Worm (Caenorhabditis elegans) whole organism, L4 larva: ENCODE data around the gene C17F4.3.
"Not testable (repeated sequence)": the region's sequence is repeated elsewhere in the genome, so short reads cannot be mapped to it uniquely, and the experiment has no call there.

Source experiments
- D1046.2 ChIP-seq: fragments of 200-800 bp; sonication (Bioruptor generic); IDR thresholded peaks from 2 replicates; pipeline ENCODE4 v1.3.6; 2022; ENCODE audit warnings: missing genetic modification characterization, missing compliant biosample characterization
- T26A8.4 ChIP-seq: fragments of 200-800 bp; sonication (Bioruptor generic); IDR thresholded peaks from 2 replicates; pipeline ENCODE4 v1.3.6; 2022; ENCODE audit warnings: missing genetic modification characterization, missing compliant biosample characterization
- Y105C5A.15 ChIP-seq: fragments of 200-800 bp; sonication (Bioruptor generic); IDR thresholded peaks from 2 replicates; pipeline ENCODE4 v1.3.6; 2022; ENCODE audit warnings: missing genetic modification characterization, missing compliant biosample characterization
- aha-1 ChIP-seq: fragments of 150-350 bp; peaks from one replicate; lab custom pipeline; 2014; ENCODE audit warnings: missing biosample characterization, missing genetic modification characterization
- ama-1 ChIP-seq: fragments of 150-350 bp; optimal IDR thresholded peaks from 2 replicates; lab custom pipeline; 2014; ENCODE audit warnings: inconsistent platforms, mixed read lengths
- arid-1 ChIP-seq: fragments of 200-800 bp; sonication (Bioruptor generic); conservative IDR thresholded peaks from 2 replicates; pipeline ENCODE4 v1.3.6; 2022; ENCODE audit warnings: missing genetic modification reagents, missing genetic modification characterization, missing compliant biosample characterization
- attf-4 ChIP-seq: sonication (generic microtip); optimal IDR thresholded peaks from 3 replicates; lab custom pipeline; 2017; ENCODE audit warnings: missing biosample characterization, missing genetic modification characterization
- cey-2 ChIP-seq: sonication (generic microtip); optimal IDR thresholded peaks from 3 replicates; lab custom pipeline; 2017; ENCODE audit warnings: missing genetic modification characterization, mild to moderate bottlenecking, missing compliant biosample characterization, antibody characterized with exemption, borderline replicate concordance; ENCODE audit not compliant: insufficient read depth
- ctbp-1 ChIP-seq: fragments of 200-800 bp; sonication (Bioruptor generic); IDR thresholded peaks from 2 replicates; pipeline ENCODE4 v1.3.6; 2022; ENCODE audit warnings: missing genetic modification reagents, missing genetic modification characterization, missing compliant biosample characterization
- daf-16 ChIP-seq, 3 experiments: sonication (generic microtip); optimal IDR thresholded peaks; 2 replicates each; lab custom pipeline; 2016 to 2017; ENCODE audit warnings: missing genetic modification characterization in 3 of 3, missing genetic modification reagents in 3 of 3, mild to moderate bottlenecking in 2 of 3, missing compliant biosample characterization in 2 of 3, missing biosample characterization in 1 of 3, moderate library complexity in 1 of 3
- daf-19 ChIP-seq: fragments of 200-800 bp; sonication (Bioruptor generic); conservative IDR thresholded peaks from 2 replicates; pipeline ENCODE4 v1.3.6; 2022; ENCODE audit warnings: missing genetic modification characterization, missing compliant biosample characterization
- dmd-8 ChIP-seq: fragments of 200-800 bp; sonication (Bioruptor generic); IDR thresholded peaks from 2 replicates; pipeline ENCODE4 v1.3.6; 2022; ENCODE audit warnings: missing genetic modification characterization, missing compliant biosample characterization
- hif-1 ChIP-seq, 2 experiments: sonication (generic microtip); optimal IDR thresholded peaks; 2 replicates each; lab custom pipeline; 2016 to 2017; ENCODE audit warnings: missing compliant biosample characterization in 2 of 2, missing genetic modification characterization in 2 of 2, missing genetic modification reagents in 2 of 2, missing genotype in 2 of 2, mild to moderate bottlenecking in 1 of 2
- hlh-11 ChIP-seq: fragments of 200-800 bp; sonication (Bioruptor generic); optimal IDR thresholded peaks from 2 replicates; lab custom pipeline; 2018; ENCODE audit warnings: mild to moderate bottlenecking, missing genetic modification characterization, missing compliant biosample characterization
- lir-3 ChIP-seq: sonication (generic microtip); optimal IDR thresholded peaks from 2 replicates; lab custom pipeline; 2016; ENCODE audit warnings: mild to moderate bottlenecking, missing genetic modification characterization, missing compliant biosample characterization
- mdl-1 ChIP-seq, 2 experiments: fragments of 150-350 bp in 1 of 2; sonication (generic microtip) in 1 of 2; optimal IDR thresholded peaks; 2 replicates each; lab custom pipeline; 2014 to 2017; ENCODE audit warnings: missing biosample characterization in 2 of 2, missing genetic modification characterization in 2 of 2
- nhr-10 ChIP-seq: fragments of 150-350 bp; optimal IDR thresholded peaks from 2 replicates; lab custom pipeline; 2014; ENCODE audit warnings: missing biosample characterization, missing genetic modification characterization
- nhr-111 ChIP-seq: fragments of 200-800 bp; sonication (Bioruptor generic); optimal IDR thresholded peaks from 2 replicates; lab custom pipeline; 2018; ENCODE audit warnings: mild to moderate bottlenecking, missing genetic modification characterization, missing compliant biosample characterization
- nhr-25 ChIP-seq: sonication (generic microtip); optimal IDR thresholded peaks from 2 replicates; lab custom pipeline; 2017; ENCODE audit warnings: missing genetic modification characterization, mild to moderate bottlenecking, missing compliant biosample characterization, antibody characterized with exemption, moderate library complexity, borderline replicate concordance; ENCODE audit not compliant: insufficient read depth
- nhr-28 ChIP-seq: fragments of 150-350 bp; optimal IDR thresholded peaks from 2 replicates; lab custom pipeline; 2014; ENCODE audit warnings: missing biosample characterization, missing genetic modification characterization
- nhr-41 ChIP-seq: fragments of 200-800 bp; sonication (Bioruptor generic); IDR thresholded peaks from 2 replicates; pipeline ENCODE4 v1.3.6; 2022; ENCODE audit warnings: missing genetic modification reagents, missing genetic modification characterization, missing compliant biosample characterization
- nhr-42 ChIP-seq: fragments of 200-800 bp; sonication (Bioruptor generic); IDR thresholded peaks from 2 replicates; pipeline ENCODE4 v1.3.6; 2022; ENCODE audit warnings: missing genetic modification characterization, missing compliant biosample characterization
- pqm-1 ChIP-seq: sonication (generic microtip); optimal IDR thresholded peaks from 2 replicates; lab custom pipeline; 2017; ENCODE audit warnings: missing biosample characterization, missing genetic modification characterization
- rbr-2 ChIP-seq: sonication (generic microtip); optimal IDR thresholded peaks from 2 replicates; lab custom pipeline; 2016; ENCODE audit warnings: missing genotype, missing genetic modification characterization, missing compliant biosample characterization
- spr-1 ChIP-seq: sonication (generic microtip); optimal IDR thresholded peaks from 2 replicates; lab custom pipeline; 2016; ENCODE audit warnings: mild to moderate bottlenecking, missing genetic modification characterization, missing compliant biosample characterization
- spr-3 ChIP-seq: fragments of 200-800 bp; sonication (Bioruptor generic); optimal IDR thresholded peaks from 2 replicates; lab custom pipeline; 2018; ENCODE audit warnings: mild to moderate bottlenecking, missing genetic modification characterization, missing compliant biosample characterization
- unc-39 ChIP-seq: sonication (generic microtip); optimal IDR thresholded peaks from 2 replicates; lab custom pipeline; 2017; ENCODE audit warnings: missing biosample characterization, missing genetic modification characterization
- unc-62 ChIP-seq, 3 experiments: fragments of 150-350 bp in 1 of 3; sonication (generic microtip); optimal IDR thresholded peaks in 2 of 3; peaks in 1 of 3; 1 replicate in 1 of 3; 2 replicates in 2 of 3; lab custom pipeline; 2014 to 2017; ENCODE audit warnings: missing biosample characterization in 3 of 3, missing genetic modification characterization in 3 of 3, missing genetic modification reagents in 3 of 3, missing genotype in 1 of 3
- zag-1 ChIP-seq: fragments of 150-350 bp; optimal IDR thresholded peaks from 2 replicates; lab custom pipeline; 2014; ENCODE audit warnings: missing biosample characterization, missing genetic modification characterization
- zfp-2 ChIP-seq: sonication (generic microtip); optimal IDR thresholded peaks from 2 replicates; lab custom pipeline; 2016; ENCODE audit warnings: mild to moderate bottlenecking, missing genetic modification characterization, missing compliant biosample characterization
- zip-2 ChIP-seq: fragments of 150-350 bp; optimal IDR thresholded peaks from 2 replicates; lab custom pipeline; 2014; ENCODE audit warnings: missing biosample characterization, missing genetic modification characterization
- ztf-11 ChIP-seq: fragments of 150-350 bp; optimal IDR thresholded peaks from 2 replicates; lab custom pipeline; 2014; ENCODE audit warnings: missing biosample characterization, missing genetic modification characterization

The C17F4.3 gene

DNA sequence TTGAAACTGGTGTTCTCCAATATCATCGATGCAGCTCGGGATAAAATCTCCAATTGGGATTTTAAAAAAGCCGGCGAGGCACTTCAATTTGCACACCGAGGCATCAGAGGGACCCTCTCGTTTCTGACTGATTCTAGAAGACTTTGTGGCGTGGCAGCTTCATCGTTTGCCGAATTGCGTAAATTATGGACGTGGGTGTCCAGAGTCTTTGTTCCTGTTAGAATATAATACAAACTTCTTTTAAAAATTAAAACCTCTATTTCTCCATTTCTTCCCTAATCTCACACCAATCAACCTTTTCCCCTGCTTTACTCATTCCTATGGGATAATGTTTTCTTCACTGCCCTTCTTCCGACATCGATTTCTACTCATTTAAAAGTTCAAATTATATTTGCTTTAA lies 29.9 kb upstream of the C17F4.3 start, which contains the start of gene ZC239.5:
TSS of gene ZC239.5 (plus strand) at position 301 of the 400 bp plus-strand sequence.
- TF ChIP-seq cey-2 (tag; lab: Kevin White, UChicago) (no peak), D1046.2 (GFP tag; lab: Robert Waterston, UW) (0 out of 2 replicates have a peak, but pooled peaks have one; percentile 12), lir-3 (tag; lab: Kevin White, UChicago) (no peak), nhr-25 (no peak), unc-62 (GFP tag; optimal IDR thresholded peaks at IDR 0.05 in 1 of 2; lab: Kevin White, UChicago) (peak in 1 of 2 experiments; percentile 56), unc-62 (tag; optimal IDR thresholded peaks at IDR 0.05; lab: Kevin White, UChicago) (no peak)

DNA sequence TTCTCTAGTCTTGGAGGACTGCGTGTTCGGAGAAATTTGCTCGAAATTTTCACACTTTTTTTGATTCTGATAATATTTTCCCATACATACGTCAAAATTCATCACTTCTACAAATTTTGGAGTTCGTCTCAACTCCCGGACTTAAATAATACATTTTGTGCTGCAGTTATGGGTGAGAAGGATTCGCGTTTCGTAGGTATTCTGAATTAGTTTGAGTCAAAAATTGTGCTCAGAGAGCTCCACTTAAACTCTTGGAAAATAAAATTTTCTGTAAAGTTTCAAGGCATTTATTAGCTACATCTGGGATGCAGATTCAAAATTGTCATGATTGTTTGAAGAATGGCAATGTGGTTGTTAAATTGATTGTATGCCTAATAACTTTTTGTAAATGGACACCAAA lies 26.4 kb upstream of the C17F4.3 start, which contains the start of gene ZC239.4:
TSS of gene ZC239.4 (plus strand) at position 301 of the 400 bp plus-strand sequence.
- no peak for TF ChIP-seq hif-1 (tag; optimal IDR thresholded peaks at IDR 0.05; lab: Kevin White, UChicago)
- TF ChIP-seq cey-2 (tag; lab: Kevin White, UChicago): no peak
- no peak for TF ChIP-seq dmd-8 (GFP tag; lab: Robert Waterston, UW)
- TF ChIP-seq daf-16 (GFP tag; optimal IDR thresholded peaks at IDR 0.05; lab: Kevin White, UChicago): no peak
- no peak for TF ChIP-seq daf-16 (tag; optimal IDR thresholded peaks at IDR 0.05; lab: Kevin White, UChicago)
- TF ChIP-seq mdl-1 (tag; optimal IDR thresholded peaks at IDR 0.05; lab: Kevin White, UChicago): no peak
- TF ChIP-seq nhr-28 (tag; lab: Kevin White, UChicago): no peak
- no peak for TF ChIP-seq nhr-41 (GFP tag; lab: Robert Waterston, UW)
- TF ChIP-seq zip-2 (tag; lab: Kevin White, UChicago): no peak
- TF ChIP-seq ctbp-1: no peak
- no peak for TF ChIP-seq nhr-111
- no peak for TF ChIP-seq hlh-11 (tag; lab: Kevin White, UChicago)
- no peak for TF ChIP-seq nhr-42
- no peak for TF ChIP-seq zfp-2 (tag; lab: Kevin White, UChicago)
- TF ChIP-seq zag-1: no peak
- no peak for TF ChIP-seq unc-39
- no peak for TF ChIP-seq rbr-2 (tag; lab: Kevin White, UChicago)
- no peak for TF ChIP-seq spr-1

ce11 chrII:3215762-3216161 lies 24.5 kb upstream of the C17F4.3 start, which contains the start of gene ZC239.3:
Gene ZC239.3 (plus strand): TSS chrII:3216062.
- not testable (repeated sequence) for TF ChIP-seq rbr-2 (tag; lab: Kevin White, UChicago); arid-1; D1046.2 (GFP tag; lab: Robert Waterston, UW)

DNA sequence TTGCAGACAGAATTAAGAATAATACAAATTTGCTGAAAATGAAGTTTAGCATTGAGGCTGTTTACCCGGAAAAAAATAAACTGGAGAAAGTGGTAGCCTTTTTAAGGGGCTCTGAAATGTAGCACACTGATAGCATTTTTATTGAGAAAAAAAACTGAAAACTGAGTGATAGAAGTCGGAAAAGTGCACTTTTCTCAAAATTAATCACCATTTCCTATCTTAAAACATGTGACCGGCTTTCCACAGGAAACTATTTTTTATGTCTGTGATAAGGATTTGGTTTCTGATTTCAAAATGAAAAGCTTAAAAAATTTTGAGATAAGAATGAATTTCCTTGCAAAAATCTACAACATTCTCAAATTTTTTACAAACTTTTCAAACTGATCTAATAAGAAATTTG lies 19.6 kb upstream of the C17F4.3 start, which contains the start of gene ZC239.22:
TSS of gene ZC239.22 (minus strand) at position 101 of the 400 bp plus-strand sequence.
- TF ChIP-seq nhr-10 (tag; lab: Kevin White, UChicago) (no peak), nhr-42 (no peak), daf-19 (GFP tag; lab: Robert Waterston, UW) (no peak), spr-3 (GFP tag; lab: Kevin White, UChicago) (no peak), aha-1 (tag; lab: Kevin White, UChicago) (peak; percentile 21), Y105C5A.15 (GFP tag; lab: Robert Waterston, UW) (no peak), mdl-1 (tag; optimal IDR thresholded peaks at IDR 0.05; lab: Kevin White, UChicago) (no peak), ztf-11 (no peak), attf-4 (no peak)
- TF ChIP-seq, all 104 proteins: peak for 1

ce11 chrII:3221730-3222129 lies 18.6 kb upstream of the C17F4.3 start, which contains the start of gene ZC239.14:
Gene ZC239.14 (minus strand): TSS chrII:3222034.
- TF ChIP-seq aha-1 (tag; lab: Kevin White, UChicago) (peak; percentile 91), T26A8.4 (no peak)

- no peak for TF ChIP-seq ctbp-1
- TF ChIP-seq pqm-1 (tag; lab: Kevin White, UChicago): peak; percentile 26
- TF ChIP-seq ama-1: no peak
These were observed 17.6 kb upstream of the C17F4.3 start, which contains the start of gene ZC239.13 for ce11 chrII:3222686-3223085. Gene ZC239.13 (minus strand): TSS chrII:3222839.
